Fruit fly (Drosophila melanogaster): ENCODE data around the gene Spc105R.

Gene Spc105R

dm6 chr3L:20778224-20779063, 21.8 kb upstream of the Spc105R start, which contains the start of the genes Pex16 and Pex14:
Pex16 (minus strand) TSS chr3L:20778264.
Pex14 (plus strand) TSS chr3L:20778799.
- TF ChIP-seq Myc (optimal IDR thresholded peaks at IDR 0.05) (no peak), insv (optimal IDR thresholded peaks at IDR 0.05) (no peak), ttk (optimal IDR thresholded peaks at IDR 0.05) (no peak), Sin3A (optimal IDR thresholded peaks at IDR 0.05) (no peak), psq (optimal IDR thresholded peaks at IDR 0.05) (no peak), h (optimal IDR thresholded peaks at IDR 0.05) (no peak)

DNA sequence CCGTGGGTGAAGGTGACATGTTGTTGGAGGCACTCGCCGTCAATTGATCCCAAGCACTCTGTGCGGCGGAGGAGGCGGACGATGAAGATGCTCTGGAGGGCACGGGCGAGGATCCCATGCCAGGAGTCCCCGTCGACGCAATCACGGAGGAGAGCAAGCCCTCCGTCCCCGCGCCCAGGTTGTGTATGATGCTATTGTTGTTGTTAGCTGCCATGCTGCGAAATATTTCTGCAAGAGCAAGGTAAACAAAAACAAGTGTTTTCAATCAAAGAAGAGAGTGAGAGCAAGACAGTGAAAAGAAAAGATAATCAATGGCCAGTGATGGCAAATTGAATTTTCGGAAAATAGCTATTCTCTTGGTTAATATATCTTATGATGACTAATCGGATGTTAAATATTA, 15.8 kb upstream of the Spc105R start:
- TF ChIP-seq ttk (optimal IDR thresholded peaks at IDR 0.05) (no peak), insv (optimal IDR thresholded peaks at IDR 0.05) (no peak), Sin3A (optimal IDR thresholded peaks at IDR 0.05) (no peak), Myc (optimal IDR thresholded peaks at IDR 0.05) (no peak), psq (optimal IDR thresholded peaks at IDR 0.05) (no peak), h (optimal IDR thresholded peaks at IDR 0.05) (no peak)

DNA sequence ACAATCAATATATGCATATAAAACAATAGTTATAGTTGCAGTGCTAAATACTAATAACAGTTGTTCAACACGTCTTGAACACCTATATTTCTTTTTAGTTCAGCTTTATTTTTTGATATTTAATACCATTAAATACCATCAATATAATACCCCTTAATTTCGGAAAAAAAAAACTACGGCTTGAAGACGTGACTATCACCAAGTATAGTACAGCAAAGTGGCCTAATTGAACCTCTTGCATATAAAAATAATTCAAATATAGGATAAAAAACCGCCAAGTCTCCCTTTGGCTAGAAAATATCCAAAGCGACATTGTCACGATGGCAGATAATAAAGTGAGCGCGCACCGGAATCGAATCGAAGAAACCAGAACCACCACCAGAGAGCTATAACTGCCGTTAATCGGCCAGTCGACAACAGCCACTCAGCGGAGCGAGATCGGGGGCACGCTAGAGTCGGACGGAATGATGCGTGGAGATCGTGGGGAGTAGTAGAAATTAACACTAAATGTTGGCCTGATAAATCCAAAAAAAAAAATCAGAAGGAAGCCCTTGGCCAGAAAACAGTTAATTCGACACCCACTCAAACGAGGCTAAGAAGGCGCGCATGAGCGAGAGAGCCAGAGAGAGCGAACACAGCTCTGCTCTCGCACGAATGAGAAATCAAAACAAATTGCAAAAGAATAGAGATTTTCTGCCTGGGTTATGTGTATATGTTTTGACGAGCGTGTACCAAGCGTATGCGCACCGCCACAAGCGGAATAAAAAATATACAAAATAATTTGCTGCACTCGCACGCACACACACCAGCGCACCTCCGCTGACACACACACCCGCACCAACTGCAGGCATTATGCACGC, 15.2 kb upstream of the Spc105R start:
- TF ChIP-seq Myc (optimal IDR thresholded peaks at IDR 0.05) = no peak
- TF ChIP-seq psq (optimal IDR thresholded peaks at IDR 0.05) = no peak
- TF ChIP-seq Sin3A (optimal IDR thresholded peaks at IDR 0.05) = no peak
- TF ChIP-seq insv (optimal IDR thresholded peaks at IDR 0.05) = no peak
- no peak for TF ChIP-seq ttk (optimal IDR thresholded peaks at IDR 0.05)
- no peak for TF ChIP-seq h (optimal IDR thresholded peaks at IDR 0.05)

dm6 chr3L:20785742-20786427, 14.3 kb upstream of the Spc105R start, which contains the start of gene Pcif1:
Pcif1 (minus strand) TSS chr3L:20786197.
- no peak for TF ChIP-seq Myc (optimal IDR thresholded peaks at IDR 0.05)
- no peak for TF ChIP-seq h (optimal IDR thresholded peaks at IDR 0.05)
- TF ChIP-seq Sin3A (optimal IDR thresholded peaks at IDR 0.05) = no peak
- TF ChIP-seq insv (optimal IDR thresholded peaks at IDR 0.05) = no peak
- TF ChIP-seq psq (optimal IDR thresholded peaks at IDR 0.05) = no peak
- TF ChIP-seq ttk (optimal IDR thresholded peaks at IDR 0.05) = no peak

DNA sequence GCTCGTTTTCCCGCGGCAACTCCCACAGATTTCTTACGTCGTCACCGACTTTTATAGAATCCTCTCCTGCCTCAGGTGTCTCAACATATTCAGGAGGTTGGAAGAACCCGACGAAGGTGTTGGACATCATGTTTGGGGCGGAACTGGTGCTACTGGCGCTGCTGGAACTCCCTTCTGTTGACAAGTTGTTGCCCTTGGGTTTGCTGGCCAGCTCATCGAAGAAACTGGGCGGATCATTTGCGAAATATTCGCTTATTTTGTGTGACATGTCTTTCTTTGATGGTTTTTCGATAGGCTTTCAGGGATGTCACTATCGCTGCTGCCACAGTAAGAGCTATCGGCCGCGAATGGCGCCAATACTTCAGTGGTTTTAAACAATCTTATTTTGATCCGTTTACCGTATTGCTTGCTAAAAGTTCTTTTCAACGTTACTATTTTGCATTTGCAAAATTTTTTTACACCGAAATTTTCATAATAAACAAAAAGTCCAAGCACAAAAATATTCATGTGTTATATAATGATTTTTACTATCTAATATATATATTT, 12.3 kb upstream of the Spc105R start, which contains the start of gene CG11396:
Gene CG11396 (minus strand): TSS at position 303 of the 546 bp plus-strand sequence.
- TF ChIP-seq insv (optimal IDR thresholded peaks at IDR 0.05) (peak; percentile 43), h (optimal IDR thresholded peaks at IDR 0.05) (no peak), ttk (optimal IDR thresholded peaks at IDR 0.05) (no peak), Sin3A (optimal IDR thresholded peaks at IDR 0.05) (no peak)

dm6 chr3L:20789299-20789698, 10.9 kb upstream of the Spc105R start:
- no peak for TF ChIP-seq Sin3A (optimal IDR thresholded peaks at IDR 0.05)
- TF ChIP-seq ttk (optimal IDR thresholded peaks at IDR 0.05) = no peak
- no peak for TF ChIP-seq h (optimal IDR thresholded peaks at IDR 0.05)
- TF ChIP-seq psq (optimal IDR thresholded peaks at IDR 0.05) = no peak
- no peak for TF ChIP-seq insv (optimal IDR thresholded peaks at IDR 0.05)
- TF ChIP-seq Myc (optimal IDR thresholded peaks at IDR 0.05) = no peak

DNA sequence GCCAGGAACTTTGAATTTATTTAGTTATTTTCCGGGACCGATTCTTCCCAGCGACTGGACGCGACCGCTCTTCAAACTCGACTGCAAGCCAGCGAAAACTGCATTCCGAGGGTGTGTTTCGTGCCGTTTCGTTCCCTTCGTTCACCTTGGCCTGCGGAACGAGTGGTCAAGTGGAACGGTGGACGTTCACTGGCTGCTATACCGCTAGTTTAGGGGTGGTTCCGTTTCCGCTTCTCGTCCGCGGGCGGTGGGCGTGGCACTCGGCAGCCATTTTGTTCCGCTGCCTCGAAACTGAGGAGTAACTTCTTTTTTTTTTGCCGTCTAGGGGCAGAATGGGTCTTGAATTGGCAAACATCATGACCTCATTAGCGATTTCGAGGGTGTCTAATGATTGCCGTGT, 7.5 kb upstream of the Spc105R start, which contains the start of gene Six4:
Gene Six4 (minus strand): TSS at position 85 of the 400 bp plus-strand sequence.
- TF ChIP-seq insv (optimal IDR thresholded peaks at IDR 0.05) = no peak
- TF ChIP-seq Sin3A (optimal IDR thresholded peaks at IDR 0.05) = no peak
- no peak for TF ChIP-seq Myc (optimal IDR thresholded peaks at IDR 0.05)
- TF ChIP-seq h (optimal IDR thresholded peaks at IDR 0.05) = no peak
- no peak for TF ChIP-seq ttk (optimal IDR thresholded peaks at IDR 0.05)
- TF ChIP-seq psq (optimal IDR thresholded peaks at IDR 0.05) = no peak

dm6 chr3L:20796757-20797156, 3.5 kb upstream of the Spc105R start:
- TF ChIP-seq Sin3A (optimal IDR thresholded peaks at IDR 0.05) (no peak), ttk (optimal IDR thresholded peaks at IDR 0.05) (no peak), psq (optimal IDR thresholded peaks at IDR 0.05) (no peak), insv (optimal IDR thresholded peaks at IDR 0.05) (no peak), Myc (optimal IDR thresholded peaks at IDR 0.05) (no peak), h (optimal IDR thresholded peaks at IDR 0.05) (no peak)

DNA sequence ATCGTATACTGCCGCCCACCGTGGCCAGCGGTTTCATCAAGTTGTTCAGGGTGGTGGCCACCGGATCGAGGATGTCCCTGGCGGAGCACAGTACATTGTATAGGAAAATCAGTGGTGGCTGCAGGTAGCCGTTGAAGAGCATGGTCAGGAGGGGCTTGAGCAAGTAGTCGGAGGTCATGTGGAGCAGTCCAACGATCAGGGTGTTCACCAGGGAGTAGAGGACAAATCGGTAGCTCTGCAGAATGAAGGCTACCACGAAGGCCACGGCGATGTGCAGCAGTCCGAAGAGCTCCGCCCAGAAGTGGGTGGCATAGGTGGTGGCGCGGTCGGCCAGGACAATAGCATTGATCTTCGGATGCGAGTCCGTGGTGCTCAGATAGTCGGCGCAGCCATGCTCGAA, 2.8 kb upstream of the Spc105R start:
- TF ChIP-seq insv (optimal IDR thresholded peaks at IDR 0.05) (no peak), psq (optimal IDR thresholded peaks at IDR 0.05) (no peak), h (optimal IDR thresholded peaks at IDR 0.05) (no peak), Myc (optimal IDR thresholded peaks at IDR 0.05) (no peak), ttk (optimal IDR thresholded peaks at IDR 0.05) (no peak), Sin3A (optimal IDR thresholded peaks at IDR 0.05) (no peak)

DNA sequence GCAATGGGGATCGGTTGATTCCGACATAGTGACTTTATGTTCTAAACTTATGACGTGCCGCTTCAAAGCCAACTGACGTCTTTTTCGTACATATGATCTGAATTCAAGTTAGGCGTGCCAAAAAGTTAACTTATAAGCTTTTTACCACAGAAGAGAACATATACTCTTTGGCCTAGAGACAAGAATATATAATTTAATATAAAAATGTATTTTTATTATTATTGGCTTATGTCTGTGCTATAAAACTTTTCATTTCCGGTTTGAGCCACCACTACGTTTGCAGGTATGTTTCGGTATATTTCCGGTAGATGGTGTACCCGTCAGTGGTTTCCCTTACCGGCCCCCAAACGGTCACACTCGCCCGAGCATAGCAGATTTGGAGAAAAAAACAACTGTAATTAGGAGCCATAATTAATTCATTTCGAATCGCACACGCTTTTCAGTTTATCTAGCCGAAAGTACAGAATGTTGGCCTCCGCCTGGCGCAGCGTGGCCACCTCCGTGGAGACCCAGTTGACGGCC, 1.8 kb upstream of the Spc105R start, which contains the start of the genes CG3698 and tzn:
Gene CG3698 (minus strand): TSS at position 51 of the 522 bp plus-strand sequence.
Gene tzn (plus strand): TSS at position 321 of the 522 bp plus-strand sequence.
- no peak for TF ChIP-seq psq (optimal IDR thresholded peaks at IDR 0.05)
- no peak for TF ChIP-seq ttk (optimal IDR thresholded peaks at IDR 0.05)
- no peak for TF ChIP-seq h (optimal IDR thresholded peaks at IDR 0.05)
- TF ChIP-seq insv (optimal IDR thresholded peaks at IDR 0.05) = no peak
- TF ChIP-seq Sin3A (optimal IDR thresholded peaks at IDR 0.05) = no peak
- no peak for TF ChIP-seq Myc (optimal IDR thresholded peaks at IDR 0.05)
